Fruit fly (Drosophila melanogaster) whole organism, embryonic: ENCODE measurements around the gene smash.

Source experiments
- B-H1 ChIP-seq: fragments of 200-800 bp; sonication (Bioruptor generic); IDR thresholded peaks from 3 replicates; pipeline ENCODE4 v1.3.6; 2022; ENCODE audit warnings: missing biosample characterization, missing genetic modification characterization
- Bgb ChIP-seq: fragments of 200-800 bp; sonication (Bioruptor generic); IDR thresholded peaks from 2 replicates; pipeline ENCODE4 v1.3.6; 2022; ENCODE audit warnings: missing biosample characterization, missing genetic modification characterization; ENCODE audit not compliant: partially characterized antibody
- CG10274 ChIP-seq: fragments of 200-800 bp; sonication (Bioruptor generic); optimal IDR thresholded peaks from 3 replicates; lab custom pipeline; 2017; ENCODE audit warnings: missing biosample characterization, mild to moderate bottlenecking, missing genetic modification characterization
- CG11456 ChIP-seq: fragments of 200-800 bp; sonication (Bioruptor generic); IDR thresholded peaks from 3 replicates; pipeline ENCODE4 v1.3.6; 2022; ENCODE audit warnings: missing biosample characterization, missing genetic modification characterization
- CG11695 ChIP-seq: fragments of 200-800 bp; sonication (Bioruptor generic); IDR thresholded peaks from 3 replicates; pipeline ENCODE4 v1.3.6; 2022; ENCODE audit warnings: missing biosample characterization, missing genetic modification characterization
- CG12071 ChIP-seq: fragments of 200-800 bp; sonication (Bioruptor generic); optimal IDR thresholded peaks from 3 replicates; lab custom pipeline; 2018; ENCODE audit warnings: missing biosample characterization, mild to moderate bottlenecking, missing genetic modification characterization
- CG12104 ChIP-seq: fragments of 200-800 bp; sonication (Bioruptor generic); optimal IDR thresholded peaks from 3 replicates; lab custom pipeline; 2016; ENCODE audit warnings: missing biosample characterization, missing genetic modification characterization
- CG13894 ChIP-seq: fragments of 200-800 bp; sonication (Bioruptor generic); optimal IDR thresholded peaks from 3 replicates; lab custom pipeline; 2018; ENCODE audit warnings: missing biosample characterization, mild to moderate bottlenecking, missing genetic modification characterization, moderate library complexity
- CG1832 ChIP-seq: fragments of 200-800 bp; sonication (Bioruptor generic); optimal IDR thresholded peaks from 2 replicates; lab custom pipeline; 2017; ENCODE audit warnings: missing biosample characterization, mild to moderate bottlenecking, missing genetic modification characterization, inconsistent platforms
- CG2889 ChIP-seq: fragments of 200-800 bp; sonication (Bioruptor generic); IDR thresholded peaks from 3 replicates; pipeline ENCODE4 v1.3.6; 2022; ENCODE audit warnings: missing biosample characterization, missing genetic modification characterization
- CG30020 ChIP-seq: fragments of 200-800 bp; optimal IDR thresholded peaks from 2 replicates; lab custom pipeline; 2019; ENCODE audit warnings: missing biosample characterization, mild to moderate bottlenecking, missing genetic modification characterization, moderate library complexity
- CG31224 ChIP-seq: fragments of 200-800 bp; sonication (Bioruptor generic); IDR thresholded peaks from 2 replicates; pipeline ENCODE4 v1.3.6; 2022; ENCODE audit warnings: missing biosample characterization, missing genetic modification characterization
- CG33213 ChIP-seq: fragments of 200-800 bp; sonication (Bioruptor generic); optimal IDR thresholded peaks from 3 replicates; lab custom pipeline; 2016; ENCODE audit warnings: missing biosample characterization, missing genetic modification characterization
- CG6689 ChIP-seq: fragments of 200-800 bp; sonication (Bioruptor generic); IDR thresholded peaks from 2 replicates; pipeline ENCODE4 v1.3.6; 2022; ENCODE audit warnings: missing biosample characterization, missing genetic modification characterization
- CG9437 ChIP-seq: fragments of 200-800 bp; sonication (Bioruptor generic); optimal IDR thresholded peaks from 2 replicates; lab custom pipeline; 2018; ENCODE audit warnings: missing biosample characterization, mild to moderate bottlenecking, missing genetic modification characterization
- Elba2 ChIP-seq: fragments of 200-800 bp; sonication (Bioruptor generic); optimal IDR thresholded peaks from 3 replicates; lab custom pipeline; 2016; ENCODE audit warnings: missing biosample characterization, missing genetic modification characterization
- Hmx ChIP-seq: fragments of 200-800 bp; sonication (Bioruptor generic); optimal IDR thresholded peaks from 2 replicates; lab custom pipeline; 2016; ENCODE audit warnings: missing biosample characterization, missing genetic modification characterization
- Lhr ChIP-seq: fragments of 200-800 bp; sonication (Bioruptor generic); optimal IDR thresholded peaks from 3 replicates; lab custom pipeline; 2017; ENCODE audit warnings: mild to moderate bottlenecking, missing biosample characterization, missing genetic modification reagents, missing genetic modification characterization
- Mrtf ChIP-seq: fragments of 200-800 bp; sonication (Bioruptor generic); IDR thresholded peaks from 3 replicates; pipeline ENCODE4 v1.3.6; 2022; ENCODE audit warnings: missing biosample characterization, missing genetic modification characterization
- Opbp ChIP-seq: fragments of 200-800 bp; sonication (Bioruptor generic); IDR thresholded peaks from 3 replicates; pipeline ENCODE4 v1.3.6; 2022; ENCODE audit warnings: missing biosample characterization, missing genetic modification characterization; ENCODE audit not compliant: partially characterized antibody
- Optix ChIP-seq: fragments of 200-800 bp; sonication (Bioruptor generic); IDR thresholded peaks from 3 replicates; pipeline ENCODE4 v1.3.6; 2022; ENCODE audit warnings: missing biosample characterization, missing genetic modification characterization
- Pdp1 ChIP-seq, 2 experiments: fragments of 200-800 bp; sonication (Bioruptor generic); optimal IDR thresholded peaks; 3 replicates each; lab custom pipeline; 2016; ENCODE audit warnings: missing biosample characterization in 2 of 2, missing genetic modification characterization in 2 of 2, mild to moderate bottlenecking in 1 of 2, moderate library complexity in 1 of 2
- Six4 ChIP-seq: fragments of 200-800 bp; sonication (Bioruptor generic); optimal IDR thresholded peaks from 2 replicates; lab custom pipeline; 2016; ENCODE audit warnings: missing biosample characterization, missing genetic modification characterization
- Ssrp ChIP-seq: fragments of 200-800 bp; sonication (Bioruptor generic); optimal IDR thresholded peaks from 2 replicates; lab custom pipeline; 2018; ENCODE audit warnings: missing biosample characterization, mild to moderate bottlenecking, missing genetic modification characterization, moderate library complexity
- Taf1 ChIP-seq: fragments of 200-800 bp; sonication (Bioruptor generic); IDR thresholded peaks from 2 replicates; pipeline ENCODE4 v1.3.6; 2022; ENCODE audit warnings: missing biosample characterization, missing genetic modification characterization
- ab ChIP-seq: fragments of 200-800 bp; sonication (Bioruptor generic); optimal IDR thresholded peaks from 2 replicates; lab custom pipeline; 2016; ENCODE audit warnings: missing biosample characterization, missing genetic modification characterization
- al ChIP-seq: fragments of 200-800 bp; sonication (Bioruptor generic); IDR thresholded peaks from 2 replicates; pipeline ENCODE4 v1.3.6; 2022; ENCODE audit warnings: missing biosample characterization, missing genetic modification characterization
- amos ChIP-seq: fragments of 200-800 bp; sonication (Bioruptor generic); IDR thresholded peaks from 2 replicates; pipeline ENCODE4 v1.3.6; 2022; ENCODE audit warnings: missing biosample characterization, missing genetic modification characterization; ENCODE audit not compliant: partially characterized antibody
- da ChIP-seq: fragments of 200-800 bp; sonication (Bioruptor generic); optimal IDR thresholded peaks from 2 replicates; lab custom pipeline; 2016; ENCODE audit warnings: missing biosample characterization, missing genetic modification characterization
- dimm ChIP-seq: fragments of 200-800 bp; sonication (Bioruptor generic); IDR thresholded peaks from 2 replicates; pipeline ENCODE4 v1.3.6; 2022; ENCODE audit warnings: missing biosample characterization, missing genetic modification characterization
- eyg ChIP-seq: fragments of 200-800 bp; sonication (Bioruptor generic); optimal IDR thresholded peaks from 3 replicates; lab custom pipeline; 2016; ENCODE audit warnings: missing biosample characterization, missing genetic modification characterization
- fd64A ChIP-seq: fragments of 200-800 bp; sonication (Bioruptor generic); optimal IDR thresholded peaks from 3 replicates; lab custom pipeline; 2018; ENCODE audit warnings: missing biosample characterization, mild to moderate bottlenecking, missing genetic modification characterization
- gfzf ChIP-seq: fragments of 200-800 bp; sonication (Bioruptor generic); optimal IDR thresholded peaks from 2 replicates; lab custom pipeline; 2016; ENCODE audit warnings: missing biosample characterization, mild to moderate bottlenecking, missing genetic modification characterization, moderate library complexity
- hbn ChIP-seq: fragments of 200-800 bp; sonication (Bioruptor generic); IDR thresholded peaks from 2 replicates; pipeline ENCODE4 v1.3.6; 2022; ENCODE audit warnings: missing biosample characterization, missing genetic modification characterization; ENCODE audit not compliant: partially characterized antibody
- jumu ChIP-seq: fragments of 200-800 bp; sonication (Bioruptor generic); optimal IDR thresholded peaks from 3 replicates; lab custom pipeline; 2016; ENCODE audit warnings: missing biosample characterization, missing genetic modification characterization
- lmd ChIP-seq: fragments of 200-800 bp; sonication (Bioruptor generic); IDR thresholded peaks from 2 replicates; pipeline ENCODE4 v1.3.6; 2022; ENCODE audit warnings: missing biosample characterization, missing genetic modification characterization
- org-1 ChIP-seq: fragments of 200-800 bp; sonication (Bioruptor generic); optimal IDR thresholded peaks from 2 replicates; lab custom pipeline; 2017; ENCODE audit warnings: missing biosample characterization, missing genetic modification characterization
- p53 ChIP-seq: fragments of 200-800 bp; sonication (Bioruptor generic); optimal IDR thresholded peaks from 2 replicates; lab custom pipeline; 2016; ENCODE audit warnings: missing biosample characterization, missing genetic modification characterization
- pfk ChIP-seq: fragments of 200-800 bp; sonication (Bioruptor generic); optimal IDR thresholded peaks from 2 replicates; lab custom pipeline; 2018; ENCODE audit warnings: missing biosample characterization, mild to moderate bottlenecking, missing genetic modification characterization, moderate library complexity
- ro ChIP-seq: fragments of 200-800 bp; sonication (Bioruptor generic); IDR thresholded peaks from 2 replicates; pipeline ENCODE4 v1.3.6; 2022; ENCODE audit warnings: missing biosample characterization, missing genetic modification characterization
- sd ChIP-seq: fragments of 200-800 bp; sonication (Bioruptor generic); optimal IDR thresholded peaks from 3 replicates; lab custom pipeline; 2018; ENCODE audit warnings: missing biosample characterization, mild to moderate bottlenecking, missing genetic modification characterization, moderate library complexity
- sens ChIP-seq: fragments of 200-800 bp; sonication (Bioruptor generic); peaks from one replicate; lab custom pipeline; 2016; ENCODE audit warnings: missing biosample characterization, missing genetic modification characterization
- sens-2 ChIP-seq: fragments of 200-800 bp; sonication (Bioruptor generic); IDR thresholded peaks from 2 replicates; pipeline ENCODE4 v1.3.6; 2022; ENCODE audit warnings: missing biosample characterization, missing genetic modification characterization
- so ChIP-seq: fragments of 200-800 bp; sonication (Bioruptor generic); IDR thresholded peaks from 3 replicates; pipeline ENCODE4 v1.3.6; 2022; ENCODE audit warnings: missing biosample characterization, missing genetic modification characterization
- tll ChIP-seq, 2 experiments: fragments of 200-800 bp in 1 of 2; fragments of >200 bp in 1 of 2; sonication (Bioruptor generic) in 1 of 2; optimal IDR thresholded peaks; 2 replicates each; lab custom pipeline; 2017 to 2019; ENCODE audit warnings: missing biosample characterization in 2 of 2, missing genetic modification characterization in 2 of 2, mild to moderate bottlenecking in 1 of 2, moderate library complexity in 1 of 2
- wdn ChIP-seq: fragments of 200-800 bp; sonication (Bioruptor generic); IDR thresholded peaks from 2 replicates; pipeline ENCODE4 v1.3.6; 2022; ENCODE audit warnings: missing biosample characterization, missing genetic modification characterization
- wor ChIP-seq: fragments of 200-800 bp; sonication (Bioruptor generic); IDR thresholded peaks from 2 replicates; pipeline ENCODE4 v1.3.6; 2022; ENCODE audit warnings: missing biosample characterization, missing genetic modification characterization
- zen2 ChIP-seq: fragments of 200-800 bp; sonication (Bioruptor generic); IDR thresholded peaks from 3 replicates; pipeline ENCODE4 v1.3.6; 2022; ENCODE audit warnings: missing biosample characterization, missing genetic modification characterization; ENCODE audit not compliant: partially characterized antibody
- zf30C ChIP-seq: fragments of 200-800 bp; sonication (Bioruptor generic); optimal IDR thresholded peaks from 3 replicates; lab custom pipeline; 2018; ENCODE audit warnings: missing biosample characterization, mild to moderate bottlenecking, missing genetic modification characterization

The smash gene

DNA sequence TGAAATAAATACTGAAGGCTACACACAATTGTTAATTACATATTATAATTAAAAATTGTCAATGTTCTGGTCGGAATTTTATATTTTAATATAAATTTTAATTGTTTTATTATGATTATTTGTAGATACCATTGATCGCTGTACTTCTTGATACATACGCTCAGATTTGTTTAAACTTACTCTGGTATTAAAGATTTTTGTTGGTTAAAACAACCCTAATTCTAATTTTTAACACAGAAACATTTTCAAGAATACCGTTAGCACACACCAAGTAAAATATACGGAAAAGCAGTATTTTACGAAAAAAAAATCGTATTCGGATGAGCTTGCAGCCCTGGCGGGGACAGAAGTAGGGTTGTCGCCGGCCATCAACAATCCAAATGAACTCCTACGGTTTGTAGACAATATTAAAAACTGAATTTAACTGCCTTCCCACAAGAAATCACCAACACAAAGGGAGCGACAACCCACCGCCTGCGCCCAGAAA, 17.7 kb upstream of the smash start, which contains the start of the genes CG9775, MED31 and slx1 (continued):
- TF ChIP-seq Bgb (GFP tag; lab: Robert Waterston, UW) (peak; percentile 21; the same call in 1 of the 2 replicates), Hmx (GFP tag; lab: Kevin White, UChicago) (no peak), B-H1 (GFP tag; lab: Robert Waterston, UW) (peak; percentile 48; the same call in 1 of the 3 replicates), so (peak; percentile 73; the same call in 2 of the 3 replicates), da (GFP tag; lab: Kevin White, UChicago) (no peak), amos (GFP tag; lab: Robert Waterston, UW) (peak; percentile 20; the same call in 1 of the 2 replicates), Elba2 (GFP tag; lab: Kevin White, UChicago) (peak; percentile 37), pfk (no peak), fd64A (no peak), wor (GFP tag; lab: Robert Waterston, UW) (peak; percentile 76), CG13894 (tag; lab: Kevin White, UChicago) (peak; percentile 47), Taf1 (GFP tag; lab: Robert Waterston, UW) (peak; percentile 40; the same call in 1 of the 2 replicates), wdn (GFP tag; lab: Robert Waterston, UW) (peak; percentile 66), CG10274 (no peak), CG2889 (GFP tag; lab: Robert Waterston, UW) (no peak), lmd (GFP tag; lab: Robert Waterston, UW) (peak; percentile 75), Optix (GFP tag; lab: Robert Waterston, UW) (no peak), org-1 (GFP tag; lab: Kevin White, UChicago) (peak; percentile 26)

DNA sequence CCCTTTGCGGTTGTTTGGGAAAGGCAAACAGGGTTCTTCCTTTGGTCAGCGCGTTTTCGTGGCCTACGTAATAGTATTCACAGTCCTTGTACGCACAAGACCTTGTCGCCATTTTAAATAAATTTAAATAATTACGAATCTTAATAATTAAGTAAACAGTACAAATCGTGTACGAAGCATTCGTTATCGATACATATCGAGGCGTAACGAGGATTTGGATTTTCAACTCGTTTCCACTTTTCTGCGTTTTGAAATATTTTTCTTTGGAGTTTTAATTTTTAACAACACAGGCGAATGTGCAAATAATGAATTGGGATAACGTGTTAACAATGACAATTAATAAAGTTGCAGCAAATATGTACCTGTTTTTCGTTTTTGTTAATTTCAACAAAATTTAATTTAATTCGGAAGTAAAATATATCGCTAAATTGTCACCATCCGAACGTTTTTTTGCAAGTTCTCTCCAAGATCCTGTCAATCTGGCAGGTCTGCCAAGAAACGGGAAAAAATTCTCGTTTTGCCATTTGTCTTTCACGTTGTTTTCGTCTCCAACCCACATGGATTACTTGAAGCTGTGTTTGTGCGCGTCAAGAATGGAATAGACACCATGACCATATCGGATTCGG, 13.8 kb upstream of the smash start, which contains the start of the genes Dlip2 and rpk:
Dlip2 (minus strand) TSS at position 199 of the 626 bp plus-strand sequence.
rpk (plus strand) TSS at position 525 of the 626 bp plus-strand sequence.
- TF ChIP-seq Pdp1 (GFP tag; optimal IDR thresholded peaks at IDR 0.05; lab: Kevin White, UChicago) (peak in 1 of 2 experiments; percentile 9), Six4 (no peak), CG33213 (GFP tag; lab: Kevin White, UChicago) (no peak), Opbp (GFP tag; lab: Robert Waterston, UW) (peak; percentile 82; the same call in 2 of the 3 replicates), eyg (no peak), CG1832 (no peak), sd (no peak), al (GFP tag; lab: Robert Waterston, UW) (no peak), zf30C (GFP tag; lab: Kevin White, UChicago) (no peak), Ssrp (tag; lab: Kevin White, UChicago) (no peak), gfzf (GFP tag; lab: Kevin White, UChicago) (peak; percentile 7), jumu (GFP tag; lab: Kevin White, UChicago) (no peak), CG31224 (GFP tag; lab: Robert Waterston, UW) (no peak), CG30020 (peak; percentile 89), CG12104 (no peak), ro (no peak), dimm (no peak), sens-2 (GFP tag; lab: Robert Waterston, UW) (no peak), p53 (GFP tag; lab: Kevin White, UChicago) (no peak), CG11456 (GFP tag; lab: Robert Waterston, UW) (no peak), sens (GFP tag; lab: Kevin White, UChicago) (peak; percentile 74), CG6689 (GFP tag; lab: Robert Waterston, UW) (no peak), CG11695 (GFP tag; lab: Robert Waterston, UW) (no peak), Mrtf (GFP tag; lab: Robert Waterston, UW) (no peak), zen2 (GFP tag; lab: Robert Waterston, UW) (peak; percentile 88; the same call in 2 of the 3 replicates), Lhr (no peak), CG13894 (tag; lab: Kevin White, UChicago) (no peak), hbn (GFP tag; lab: Robert Waterston, UW) (peak; percentile 88), CG9437 (GFP tag; lab: Kevin White, UChicago) (peak; percentile 30), ab (GFP tag; lab: Kevin White, UChicago) (no peak), CG12071 (GFP tag; lab: Kevin White, UChicago) (no peak), tll (GFP tag; optimal IDR thresholded peaks at IDR 0.05; lab: Kevin White, UChicago) (no peak)
